Worm (Caenorhabditis elegans) whole organism, L2 larva: ENCODE data around the gene dhs-29.

Experiments used
- lsy-2 ChIP-seq, 2 experiments: fragments of 150-350 bp in 1 of 2; sonication (generic microtip) in 1 of 2; optimal IDR thresholded peaks; 2 replicates each; lab custom pipeline; 2014 to 2017; ENCODE audit warnings: missing biosample characterization in 2 of 2, missing genetic modification characterization in 2 of 2
- unc-39 ChIP-seq: fragments of 150-350 bp; optimal IDR thresholded peaks from 2 replicates; lab custom pipeline; 2014; ENCODE audit warnings: missing biosample characterization, missing genetic modification characterization

DNA sequence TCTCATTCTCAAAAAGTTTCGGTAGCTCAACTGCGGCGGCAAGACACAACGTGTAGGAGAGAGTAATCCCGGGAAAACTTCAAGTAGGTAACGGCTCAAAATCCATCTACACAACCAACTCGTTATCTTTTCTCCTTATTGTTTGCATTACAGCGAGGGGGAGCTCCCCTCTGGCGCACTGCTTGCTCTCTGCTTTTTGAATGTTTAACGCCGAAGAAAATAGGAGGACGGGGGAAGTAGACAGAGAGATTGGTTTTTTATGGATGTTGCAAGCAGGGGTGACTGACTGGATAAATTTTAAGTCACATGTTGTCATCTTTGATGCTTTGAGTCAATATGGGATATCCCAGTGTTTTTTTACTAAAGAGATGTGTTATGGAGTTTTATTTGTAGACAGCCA is 24.9 kb upstream of the dhs-29 start:
- TF ChIP-seq unc-39 (no peak), lsy-2 (tag; optimal IDR thresholded peaks at IDR 0.05; lab: Kevin White, UChicago) (no peak)
